Fruit fly (Drosophila melanogaster) whole organism, embryonic: ENCODE data around the gene CG31089.

Experiments
- ATbp ChIP-seq: fragments of 200-800 bp; sonication (Bioruptor generic); optimal IDR thresholded peaks from 2 replicates; lab custom pipeline; 2017; ENCODE audit warnings: missing biosample characterization, mild to moderate bottlenecking, missing genetic modification characterization, missing genetic modification reagents
- CG10147 ChIP-seq: fragments of 200-800 bp; sonication (Bioruptor generic); optimal IDR thresholded peaks from 2 replicates; lab custom pipeline; 2019; ENCODE audit warnings: missing biosample characterization, mild to moderate bottlenecking, missing genetic modification characterization, moderate library complexity
- CG10431 ChIP-seq: fragments of 200-800 bp; sonication (Bioruptor generic); optimal IDR thresholded peaks from 3 replicates; lab custom pipeline; 2018; ENCODE audit warnings: missing biosample characterization, mild to moderate bottlenecking, missing genetic modification characterization
- CG10462 ChIP-seq: fragments of 200-800 bp; sonication (Bioruptor generic); optimal IDR thresholded peaks from 2 replicates; lab custom pipeline; 2016; ENCODE audit warnings: missing biosample characterization, missing genetic modification characterization
- CG10565 ChIP-seq: fragments of 200-800 bp; sonication (Bioruptor generic); optimal IDR thresholded peaks from 3 replicates; lab custom pipeline; 2016; ENCODE audit warnings: missing biosample characterization, mild to moderate bottlenecking, missing genetic modification characterization
- CG11504 ChIP-seq: fragments of 200-800 bp; sonication (Bioruptor generic); optimal IDR thresholded peaks from 3 replicates; lab custom pipeline; 2019; ENCODE audit warnings: missing biosample characterization, mild to moderate bottlenecking, missing genetic modification characterization, moderate library complexity
- CG13296 ChIP-seq: fragments of 200-800 bp; sonication (Bioruptor generic); optimal IDR thresholded peaks from 3 replicates; lab custom pipeline; 2018; ENCODE audit warnings: missing biosample characterization, mild to moderate bottlenecking, missing genetic modification characterization
- CG14441 ChIP-seq: fragments of 200-800 bp; sonication (Bioruptor generic); IDR thresholded peaks from 2 replicates; pipeline ENCODE4 v1.3.6; 2022; ENCODE audit warnings: missing biosample characterization, missing genetic modification characterization
- CG17912 ChIP-seq: fragments of 200-800 bp; sonication (Bioruptor generic); optimal IDR thresholded peaks from 2 replicates; lab custom pipeline; 2018; ENCODE audit warnings: missing biosample characterization, mild to moderate bottlenecking, missing genetic modification characterization
- CG30431 ChIP-seq: fragments of 200-800 bp; sonication (Bioruptor generic); optimal IDR thresholded peaks from 2 replicates; lab custom pipeline; 2017; ENCODE audit warnings: missing biosample characterization, missing genetic modification characterization
- CG31441 ChIP-seq: fragments of 200-800 bp; sonication (Bioruptor generic); IDR thresholded peaks from 2 replicates; pipeline ENCODE4 v1.3.6; 2022; ENCODE audit warnings: missing biosample characterization, missing genetic modification characterization
- CG3281 ChIP-seq: fragments of 200-800 bp; sonication (Bioruptor generic); optimal IDR thresholded peaks from 3 replicates; lab custom pipeline; 2017; ENCODE audit warnings: missing biosample characterization, mild to moderate bottlenecking, missing genetic modification characterization
- CG3407 ChIP-seq: fragments of 200-800 bp; sonication (Bioruptor generic); optimal IDR thresholded peaks from 2 replicates; lab custom pipeline; 2018; ENCODE audit warnings: missing biosample characterization, mild to moderate bottlenecking, missing genetic modification characterization
- CG34422 ChIP-seq: fragments of 200-800 bp; sonication (Bioruptor generic); IDR thresholded peaks from 3 replicates; pipeline ENCODE4 v1.3.6; 2022; ENCODE audit warnings: missing biosample characterization, missing genetic modification characterization
- CG4820 ChIP-seq: fragments of 200-800 bp; sonication (Bioruptor generic); optimal IDR thresholded peaks from 3 replicates; lab custom pipeline; 2016; ENCODE audit warnings: missing biosample characterization, missing genetic modification characterization
- CG5180 ChIP-seq: fragments of 200-800 bp; sonication (Bioruptor generic); optimal IDR thresholded peaks from 3 replicates; lab custom pipeline; 2017; ENCODE audit warnings: missing biosample characterization, missing genetic modification characterization, mild to moderate bottlenecking, moderate library complexity, missing genetic modification reagents
- CG6654 ChIP-seq: fragments of 200-800 bp; sonication (Bioruptor generic); optimal IDR thresholded peaks from 2 replicates; lab custom pipeline; 2017; ENCODE audit warnings: missing biosample characterization, mild to moderate bottlenecking, missing genetic modification characterization
- CG7987 ChIP-seq: fragments of 200-800 bp; sonication (Bioruptor generic); optimal IDR thresholded peaks from 2 replicates; lab custom pipeline; 2018; ENCODE audit warnings: missing biosample characterization, mild to moderate bottlenecking, missing genetic modification characterization, moderate library complexity
- CG9727 ChIP-seq: fragments of 200-800 bp; sonication (Bioruptor generic); optimal IDR thresholded peaks from 3 replicates; lab custom pipeline; 2017; ENCODE audit warnings: missing biosample characterization, mild to moderate bottlenecking, missing genetic modification characterization
- CoRest ChIP-seq: fragments of 200-800 bp; sonication (Bioruptor generic); optimal IDR thresholded peaks from 3 replicates; lab custom pipeline; 2018; ENCODE audit warnings: missing biosample characterization, mild to moderate bottlenecking, missing genetic modification characterization, moderate library complexity
- D19A ChIP-seq: fragments of 200-800 bp; optimal IDR thresholded peaks from 3 replicates; lab custom pipeline; 2019; ENCODE audit warnings: missing biosample characterization, mild to moderate bottlenecking, missing genetic modification characterization, moderate library complexity
- Dref ChIP-seq: fragments of 200-800 bp; sonication (Bioruptor generic); IDR thresholded peaks from 2 replicates; pipeline ENCODE4 v1.3.6; 2022; ENCODE audit warnings: missing biosample characterization, missing genetic modification characterization
- Elba2 ChIP-seq: fragments of 200-800 bp; sonication (Bioruptor generic); optimal IDR thresholded peaks from 3 replicates; lab custom pipeline; 2016; ENCODE audit warnings: missing biosample characterization, missing genetic modification characterization
- Hr51 ChIP-seq, 2 experiments: fragments of 200-800 bp; sonication (Bioruptor generic); optimal IDR thresholded peaks; 2 replicates in 1 of 2; 3 replicates in 1 of 2; lab custom pipeline; 2016 to 2018; ENCODE audit warnings: missing biosample characterization in 2 of 2, missing genetic modification characterization in 2 of 2, mild to moderate bottlenecking in 1 of 2, moderate library complexity in 1 of 2
- Lhr ChIP-seq: fragments of 200-800 bp; sonication (Bioruptor generic); optimal IDR thresholded peaks from 3 replicates; lab custom pipeline; 2017; ENCODE audit warnings: mild to moderate bottlenecking, missing biosample characterization, missing genetic modification reagents, missing genetic modification characterization
- Med ChIP-seq: fragments of 200-800 bp; sonication (Bioruptor generic); peaks from one replicate; lab custom pipeline; 2016; ENCODE audit warnings: missing biosample characterization, missing genetic modification characterization, mild to moderate bottlenecking, inconsistent platforms, moderate library complexity
- Scr ChIP-seq: fragments of 200-800 bp; sonication (Bioruptor generic); IDR thresholded peaks from 2 replicates; pipeline ENCODE4 v1.3.6; 2022; ENCODE audit warnings: missing biosample characterization, missing genetic modification characterization; ENCODE audit not compliant: partially characterized antibody
- Six4 ChIP-seq: fragments of 200-800 bp; sonication (Bioruptor generic); optimal IDR thresholded peaks from 2 replicates; lab custom pipeline; 2016; ENCODE audit warnings: missing biosample characterization, missing genetic modification characterization
- ab ChIP-seq: fragments of 200-800 bp; sonication (Bioruptor generic); optimal IDR thresholded peaks from 2 replicates; lab custom pipeline; 2016; ENCODE audit warnings: missing biosample characterization, missing genetic modification characterization
- al ChIP-seq: fragments of 200-800 bp; sonication (Bioruptor generic); IDR thresholded peaks from 2 replicates; pipeline ENCODE4 v1.3.6; 2022; ENCODE audit warnings: missing biosample characterization, missing genetic modification characterization
- ash1 ChIP-seq: fragments of 200-800 bp; sonication (Bioruptor generic); optimal IDR thresholded peaks from 2 replicates; lab custom pipeline; 2018; ENCODE audit warnings: missing biosample characterization, mild to moderate bottlenecking, missing genetic modification characterization
- br ChIP-seq: fragments of >200 bp; optimal IDR thresholded peaks from 2 replicates; lab custom pipeline; 2017
- crc ChIP-seq: fragments of 200-800 bp; sonication (Bioruptor generic); optimal IDR thresholded peaks from 2 replicates; lab custom pipeline; 2016; ENCODE audit warnings: missing biosample characterization, missing genetic modification characterization
- crp ChIP-seq, 2 experiments: fragments of 200-800 bp; sonication (Bioruptor generic); optimal IDR thresholded peaks; 2 replicates in 1 of 2; 3 replicates in 1 of 2; lab custom pipeline; 2017; ENCODE audit warnings: missing biosample characterization in 2 of 2, missing genetic modification characterization in 2 of 2, mild to moderate bottlenecking in 1 of 2, moderate library complexity in 1 of 2
- dm ChIP-seq: fragments of 200-800 bp; sonication (Bioruptor generic); optimal IDR thresholded peaks from 3 replicates; lab custom pipeline; 2016; ENCODE audit warnings: missing biosample characterization, missing genetic modification characterization
- dysf ChIP-seq: fragments of 200-800 bp; sonication (Bioruptor generic); IDR thresholded peaks from 3 replicates; pipeline ENCODE4 v1.3.6; 2022; ENCODE audit warnings: missing biosample characterization, missing genetic modification characterization
- hbn ChIP-seq: fragments of 200-800 bp; sonication (Bioruptor generic); IDR thresholded peaks from 2 replicates; pipeline ENCODE4 v1.3.6; 2022; ENCODE audit warnings: missing biosample characterization, missing genetic modification characterization; ENCODE audit not compliant: partially characterized antibody
- nmo ChIP-seq: fragments of 200-800 bp; sonication (Bioruptor generic); optimal IDR thresholded peaks from 2 replicates; lab custom pipeline; 2018; ENCODE audit warnings: missing biosample characterization, mild to moderate bottlenecking, missing genetic modification characterization, moderate library complexity
- odd ChIP-seq: fragments of 200-800 bp; sonication (Bioruptor generic); optimal IDR thresholded peaks from 2 replicates; lab custom pipeline; 2017; ENCODE audit warnings: missing biosample characterization, mild to moderate bottlenecking, missing genetic modification characterization
- pita ChIP-seq: fragments of 200-800 bp; sonication (Bioruptor generic); optimal IDR thresholded peaks from 2 replicates; lab custom pipeline; 2017; ENCODE audit warnings: missing biosample characterization, mild to moderate bottlenecking, missing genetic modification characterization
- pum ChIP-seq: fragments of 200-800 bp; sonication (Bioruptor generic); optimal IDR thresholded peaks from 2 replicates; lab custom pipeline; 2016; ENCODE audit warnings: missing biosample characterization, missing genetic modification characterization
- sc ChIP-seq, 3 experiments: fragments of >200 bp in 2 of 3; fragments of 200-800 bp in 1 of 3; sonication (Bioruptor generic) in 1 of 3; optimal IDR thresholded peaks; 2 replicates in 2 of 3; 3 replicates in 1 of 3; lab custom pipeline; 2017; ENCODE audit warnings: mild to moderate bottlenecking in 1 of 3, missing biosample characterization in 1 of 3, missing genetic modification characterization in 1 of 3, missing genetic modification reagents in 1 of 3
- sob ChIP-seq: fragments of 200-800 bp; sonication (Bioruptor generic); IDR thresholded peaks from 2 replicates; pipeline ENCODE4 v1.3.6; 2022; ENCODE audit warnings: missing biosample characterization, missing genetic modification characterization
- tap ChIP-seq: fragments of 200-800 bp; optimal IDR thresholded peaks from 3 replicates; lab custom pipeline; 2019; ENCODE audit warnings: missing biosample characterization, mild to moderate bottlenecking, missing genetic modification characterization, moderate library complexity
- tio ChIP-seq: fragments of 200-800 bp; sonication (Bioruptor generic); optimal IDR thresholded peaks from 2 replicates; lab custom pipeline; 2017; ENCODE audit warnings: missing biosample characterization, missing genetic modification characterization, inconsistent platforms
- unc-4 ChIP-seq: fragments of 200-800 bp; sonication (Bioruptor generic); IDR thresholded peaks from 2 replicates; pipeline ENCODE4 v1.3.6; 2022; ENCODE audit warnings: missing biosample characterization, missing genetic modification characterization; ENCODE audit not compliant: partially characterized antibody
- wek ChIP-seq: fragments of 200-800 bp; sonication (Bioruptor generic); optimal IDR thresholded peaks from 3 replicates; lab custom pipeline; 2018; ENCODE audit warnings: missing biosample characterization, mild to moderate bottlenecking, missing genetic modification characterization, moderate library complexity

The CG31089 gene

dm6 chr3R:25888307-25889075 is 14.0 kb upstream of the CG31089 start, which contains the start of gene Lnk (continued):
- TF ChIP-seq pum (GFP tag; lab: Kevin White, UChicago) (no peak), sc (optimal IDR thresholded peaks at IDR 0.05; lab: Kevin White, UChicago) (no peak), sc (GFP tag; optimal IDR thresholded peaks at IDR 0.05; lab: Kevin White, UChicago) (no peak), CoRest (tag; lab: Kevin White, UChicago) (peak; percentile 39), CG10462 (GFP tag; lab: Kevin White, UChicago) (no peak), CG3281 (GFP tag; lab: Kevin White, UChicago) (no peak), Hr51 (GFP tag; optimal IDR thresholded peaks at IDR 0.05; lab: Kevin White, UChicago) (no peak), Lhr (peak; percentile 89), tap (tag; lab: Kevin White, UChicago) (no peak)
- TF ChIP-seq, all 482 proteins: peak for 147

- TF ChIP-seq ab (GFP tag; lab: Kevin White, UChicago): no peak
- TF ChIP-seq ATbp (GFP tag; lab: Kevin White, UChicago): no peak
- TF ChIP-seq CG34422 (GFP tag; lab: Robert Waterston, UW): peak; percentile 21; the same call in 1 of the 3 replicates
- peak; percentile 58 for TF ChIP-seq pita (GFP tag; lab: Kevin White, UChicago)
- no peak for TF ChIP-seq CG9727 (GFP tag; lab: Kevin White, UChicago)
- TF ChIP-seq CG10431: no peak
- TF ChIP-seq ash1 (GFP tag; lab: Kevin White, UChicago): no peak
- no peak for TF ChIP-seq CG14441 (GFP tag; lab: Robert Waterston, UW)
- TF ChIP-seq CG7987 (GFP tag; lab: Kevin White, UChicago): no peak
- TF ChIP-seq nmo (GFP tag; lab: Kevin White, UChicago): peak; percentile 13
- no peak for TF ChIP-seq CG11504
- TF ChIP-seq wek: no peak
- TF ChIP-seq CG4820 (GFP tag; lab: Kevin White, UChicago): no peak
- no peak for TF ChIP-seq CG10565 (GFP tag; lab: Kevin White, UChicago)
- no peak for TF ChIP-seq CG5180 (GFP tag; lab: Kevin White, UChicago)
- TF ChIP-seq CG30431 (GFP tag; lab: Kevin White, UChicago): no peak
- no peak for TF ChIP-seq hbn (GFP tag; lab: Robert Waterston, UW)
- 0 out of 2 replicates have a peak, but pooled peaks have one; percentile 32 for TF ChIP-seq Dref (GFP tag; lab: Robert Waterston, UW)
- TF ChIP-seq Six4 (GFP tag; lab: Kevin White, UChicago): no peak
- no peak for TF ChIP-seq CG6654 (GFP tag; lab: Kevin White, UChicago)
- no peak for TF ChIP-seq CG31441 (GFP tag; lab: Robert Waterston, UW)
- TF ChIP-seq dysf (GFP tag; lab: Robert Waterston, UW): no peak
- no peak for TF ChIP-seq CG17912 (GFP tag; lab: Kevin White, UChicago)
- no peak for TF ChIP-seq CG3407 (GFP tag; lab: Kevin White, UChicago)
- TF ChIP-seq al (GFP tag; lab: Robert Waterston, UW): no peak
- TF ChIP-seq crp (GFP tag; optimal IDR thresholded peaks at IDR 0.05; lab: Kevin White, UChicago): no peak
- peak; percentile 21 for TF ChIP-seq Elba2 (GFP tag; lab: Kevin White, UChicago)
- TF ChIP-seq Med (GFP tag; lab: Kevin White, UChicago): peak; percentile 77
- no peak for TF ChIP-seq D19A
- TF ChIP-seq CG13296 (GFP tag; lab: Kevin White, UChicago): no peak
- no peak for TF ChIP-seq dm (GFP tag; lab: Kevin White, UChicago)
- peak; percentile 22; the same call in 1 of the 2 replicates for TF ChIP-seq unc-4
- TF ChIP-seq Scr (GFP tag; lab: Robert Waterston, UW): no peak
- TF ChIP-seq sob (GFP tag; lab: Robert Waterston, UW): no peak
- no peak for TF ChIP-seq odd (GFP tag; lab: Kevin White, UChicago)
- TF ChIP-seq CG10147: no peak
- no peak for TF ChIP-seq tio (GFP tag; lab: Kevin White, UChicago)
- no peak for TF ChIP-seq crc (GFP tag; lab: Kevin White, UChicago)
- no peak for TF ChIP-seq br (lab: Kevin White, UChicago)
Observed at dm6 chr3R:25893272-25893671, 9.2 kb upstream of the CG31089 start, which contains the start of gene CG5913. TSS of gene CG5913 (plus strand) at chr3R:25893495.
